Worm (Caenorhabditis elegans) whole organism, late embryonic: ENCODE data around the gene F56F11.1.

Experiments
- lin-11 ChIP-seq: fragments of 200-800 bp; sonication (Bioruptor generic); optimal IDR thresholded peaks from 2 replicates; lab custom pipeline; 2018; ENCODE audit warnings: mild to moderate bottlenecking, missing genetic modification characterization, missing compliant biosample characterization
- madf-2 ChIP-seq: sonication (generic microtip); optimal IDR thresholded peaks from 2 replicates; lab custom pipeline; 2017; ENCODE audit warnings: missing genetic modification characterization, missing compliant biosample characterization
- nfya-1 ChIP-seq: sonication (generic microtip); optimal IDR thresholded peaks from 2 replicates; lab custom pipeline; 2017; ENCODE audit warnings: missing genetic modification characterization, mild to moderate bottlenecking, missing compliant biosample characterization, antibody characterized with exemption, moderate library complexity
- nhr-11 ChIP-seq: fragments of 150-350 bp; optimal IDR thresholded peaks from 2 replicates; lab custom pipeline; 2014; ENCODE audit warnings: missing biosample characterization, missing genetic modification characterization
- pax-1 ChIP-seq: fragments of 150-350 bp; optimal IDR thresholded peaks from 2 replicates; lab custom pipeline; 2014; ENCODE audit warnings: missing biosample characterization, missing genetic modification characterization
- rnt-1 ChIP-seq: sonication (generic microtip); optimal IDR thresholded peaks from 2 replicates; lab custom pipeline; 2016; ENCODE audit warnings: missing genetic modification characterization, missing compliant biosample characterization
- unc-3 ChIP-seq, 2 experiments: fragments of 200-800 bp in 1 of 2; sonication (Bioruptor generic) in 1 of 2; sonication (generic microtip) in 1 of 2; conservative IDR thresholded peaks in 1 of 2; optimal IDR thresholded peaks in 1 of 2; 2 replicates each; pipeline versions ENCODE4 v1.3.6 to Lab custom; 2016 to 2022; ENCODE audit warnings: missing compliant biosample characterization in 2 of 2, missing genetic modification characterization in 2 of 2, missing genetic modification reagents in 1 of 2
- zip-5 ChIP-seq: sonication (generic microtip); optimal IDR thresholded peaks from 2 replicates; lab custom pipeline; 2016; ENCODE audit warnings: missing genetic modification characterization, missing compliant biosample characterization

DNA sequence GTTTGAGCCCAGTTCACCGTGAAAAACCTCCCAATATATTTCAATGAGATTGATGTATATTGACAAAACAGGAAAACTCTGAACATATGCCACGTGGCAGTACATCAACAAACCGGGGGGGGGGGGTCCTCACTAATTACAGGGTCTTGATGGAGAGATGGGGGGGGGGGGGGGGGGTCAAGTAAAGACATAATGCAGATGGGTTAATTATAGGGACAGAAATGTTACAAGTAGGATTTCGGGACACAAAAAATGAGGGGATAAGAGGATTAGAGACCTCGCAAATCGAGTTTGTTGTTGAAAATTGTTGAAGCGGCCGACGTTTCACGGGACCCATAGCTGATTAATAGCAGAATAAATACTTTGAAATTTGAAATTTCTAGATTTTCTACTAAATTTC lies 21.4 kb downstream of the F56F11.1 start:
- TF ChIP-seq nhr-11 (tag; lab: Kevin White, UChicago) = no peak
- no peak for TF ChIP-seq nfya-1 (tag; lab: Kevin White, UChicago)
- no peak for TF ChIP-seq pax-1 (tag; lab: Kevin White, UChicago)
- TF ChIP-seq rnt-1 (tag; lab: Kevin White, UChicago) = no peak
- TF ChIP-seq lin-11 = no peak
- TF ChIP-seq unc-3 (GFP tag; conservative IDR thresholded peaks at IDR 0.05; lab: Robert Waterston, UW) = no peak
- TF ChIP-seq unc-3 (tag; optimal IDR thresholded peaks at IDR 0.05; lab: Kevin White, UChicago) = no peak
- TF ChIP-seq madf-2 = no peak
- no peak for TF ChIP-seq zip-5
